Fruit fly (Drosophila melanogaster): ENCODE data around the gene CG11380.

DNA sequence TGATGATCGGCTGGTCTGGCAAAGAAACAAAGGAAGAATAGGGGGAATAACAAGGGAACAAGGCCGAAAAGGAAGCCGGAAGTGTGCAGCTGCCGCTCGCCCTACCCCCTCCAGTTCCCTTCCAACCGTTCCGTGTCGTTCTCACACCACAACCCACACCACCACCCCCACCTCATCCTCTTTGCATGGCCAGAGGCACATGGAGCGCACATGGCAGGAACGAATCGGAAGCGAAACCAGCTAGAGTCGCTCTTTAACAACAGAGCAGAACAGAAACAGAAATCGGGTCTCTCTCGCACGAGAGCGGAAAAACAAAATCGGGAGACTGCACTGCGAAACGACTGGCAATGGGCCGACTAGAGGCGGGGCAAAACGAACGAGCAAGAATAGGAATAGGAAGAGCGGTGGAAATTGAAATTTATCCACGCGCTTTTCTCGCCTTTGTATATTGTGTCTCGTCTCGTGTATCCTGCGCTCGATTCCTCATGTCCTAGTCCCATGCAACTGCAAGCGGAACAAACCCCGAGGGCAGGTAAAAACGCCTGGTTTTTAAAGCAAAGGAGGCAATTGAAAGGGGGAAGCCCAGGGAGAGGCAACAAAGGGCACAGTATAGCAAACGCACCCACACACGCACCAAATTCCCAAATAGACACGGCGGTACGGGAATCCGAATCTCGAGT is 41.6 kb downstream of the CG11380 start:
- TF ChIP-seq dl (GFP tag; optimal IDR thresholded peaks at IDR 0.05; ENCODE audit: insufficient read depth in 1 of 2, partially characterized antibody in 2 of 2) (no peak), Vsx2 (GFP tag; optimal IDR thresholded peaks at IDR 0.05; ENCODE audit: partially characterized antibody) (no peak), lola (GFP tag; optimal IDR thresholded peaks at IDR 0.05) (no peak), Abd-B (GFP tag; optimal IDR thresholded peaks at IDR 0.05) (no peak), usp (GFP tag; optimal IDR thresholded peaks at IDR 0.05) (no peak), psq (GFP tag; optimal IDR thresholded peaks at IDR 0.05) (peak; percentile 21), br (GFP tag; optimal IDR thresholded peaks at IDR 0.05) (no peak), brk (GFP tag; optimal IDR thresholded peaks at IDR 0.05) (no peak), Jra (GFP tag; optimal IDR thresholded peaks at IDR 0.05) (no peak)
